Worm (Caenorhabditis elegans) whole organism, L4 larva: Measurements from ENCODE around the gene F23H11.5.

Experiments
- R02D3.7 ChIP-seq: fragments of 150-350 bp; sonication (generic microtip); optimal IDR thresholded peaks from 3 replicates; lab custom pipeline; 2014; ENCODE audit warnings: missing biosample characterization, missing genetic modification characterization
- Y105C5A.15 ChIP-seq: fragments of 200-800 bp; sonication (Bioruptor generic); IDR thresholded peaks from 2 replicates; pipeline ENCODE4 v1.3.6; 2022; ENCODE audit warnings: missing genetic modification characterization, missing compliant biosample characterization
- aha-1 ChIP-seq: fragments of 150-350 bp; peaks from one replicate; lab custom pipeline; 2014; ENCODE audit warnings: missing biosample characterization, missing genetic modification characterization
- ceh-20 ChIP-seq: fragments of 200-800 bp; sonication (Bioruptor generic); IDR thresholded peaks from 2 replicates; pipeline ENCODE4 v1.3.6; 2022; ENCODE audit warnings: missing genetic modification reagents, missing genetic modification characterization, missing compliant biosample characterization
- daf-16 ChIP-seq, 3 experiments: sonication (generic microtip); optimal IDR thresholded peaks; 2 replicates each; lab custom pipeline; 2016 to 2017; ENCODE audit warnings: missing genetic modification characterization in 3 of 3, missing genetic modification reagents in 3 of 3, mild to moderate bottlenecking in 2 of 3, missing compliant biosample characterization in 2 of 3, missing biosample characterization in 1 of 3, moderate library complexity in 1 of 3
- dpl-1 ChIP-seq: fragments of 150-350 bp; optimal IDR thresholded peaks from 2 replicates; lab custom pipeline; 2014; ENCODE audit warnings: missing biosample characterization, missing genetic modification reagents, missing genetic modification characterization
- dve-1 ChIP-seq: sonication (generic microtip); optimal IDR thresholded peaks from 2 replicates; lab custom pipeline; 2017; ENCODE audit warnings: antibody characterized with exemption, mild to moderate bottlenecking, missing genetic modification characterization, missing compliant biosample characterization; ENCODE audit not compliant: insufficient read depth
- egl-27 ChIP-seq: sonication (generic microtip); optimal IDR thresholded peaks from 3 replicates; lab custom pipeline; 2017; ENCODE audit warnings: missing biosample characterization, missing genetic modification reagents, missing genetic modification characterization
- lin-15B ChIP-seq: fragments of 150-350 bp; sonication (generic microtip); optimal IDR thresholded peaks from 3 replicates; lab custom pipeline; 2014; ENCODE audit warnings: missing biosample characterization, missing genetic modification characterization
- lin-38 ChIP-seq: fragments of 200-800 bp; sonication (Bioruptor generic); IDR thresholded peaks from 2 replicates; pipeline ENCODE4 v1.3.6; 2022; ENCODE audit warnings: missing genetic modification reagents, missing genetic modification characterization, missing compliant biosample characterization
- mes-2 ChIP-seq: sonication (generic microtip); optimal IDR thresholded peaks from 2 replicates; lab custom pipeline; 2016; ENCODE audit warnings: missing genotype, mild to moderate bottlenecking, missing genetic modification characterization, missing compliant biosample characterization; ENCODE audit not compliant: poor library complexity, severe bottlenecking
- mxl-2 ChIP-seq: fragments of 200-800 bp; sonication (Bioruptor generic); conservative IDR thresholded peaks from 2 replicates; pipeline ENCODE4 v1.3.6; 2022; ENCODE audit warnings: missing genetic modification reagents, missing genetic modification characterization, missing compliant biosample characterization
- mxl-3 ChIP-seq: fragments of 200-800 bp; sonication (Bioruptor generic); optimal IDR thresholded peaks from 2 replicates; lab custom pipeline; 2018; ENCODE audit warnings: mild to moderate bottlenecking, missing genetic modification characterization, missing compliant biosample characterization
- nhr-11 ChIP-seq: fragments of 150-350 bp; optimal IDR thresholded peaks from 2 replicates; lab custom pipeline; 2014; ENCODE audit warnings: missing biosample characterization, missing genetic modification characterization
- nhr-111 ChIP-seq: fragments of 200-800 bp; sonication (Bioruptor generic); optimal IDR thresholded peaks from 2 replicates; lab custom pipeline; 2018; ENCODE audit warnings: mild to moderate bottlenecking, missing genetic modification characterization, missing compliant biosample characterization
- pha-4 ChIP-seq, 2 experiments: fragments of 150-350 bp in 1 of 2; fragments of 200-800 bp in 1 of 2; sonication (Bioruptor generic) in 1 of 2; IDR thresholded peaks in 1 of 2; optimal IDR thresholded peaks in 1 of 2; 2 replicates each; pipeline versions ENCODE4 v1.3.6 to Lab custom; 2014 to 2022; ENCODE audit warnings: missing genetic modification characterization in 2 of 2, missing genetic modification reagents in 2 of 2, missing biosample characterization in 1 of 2, missing compliant biosample characterization in 1 of 2
- sdz-12 ChIP-seq: fragments of 200-800 bp; sonication (Bioruptor generic); optimal IDR thresholded peaks from 2 replicates; lab custom pipeline; 2018; ENCODE audit warnings: mild to moderate bottlenecking, missing genetic modification characterization, missing compliant biosample characterization
- set-16 ChIP-seq: fragments of 200-800 bp; sonication (Bioruptor generic); IDR thresholded peaks from 2 replicates; pipeline ENCODE4 v1.3.6; 2022; ENCODE audit warnings: missing genetic modification reagents, missing genetic modification characterization, missing compliant biosample characterization
- snpc-4 ChIP-seq: fragments of 150-350 bp; optimal IDR thresholded peaks from 2 replicates; lab custom pipeline; 2014; ENCODE audit warnings: missing biosample characterization, missing genetic modification characterization
- spr-3 ChIP-seq: fragments of 200-800 bp; sonication (Bioruptor generic); optimal IDR thresholded peaks from 2 replicates; lab custom pipeline; 2018; ENCODE audit warnings: mild to moderate bottlenecking, missing genetic modification characterization, missing compliant biosample characterization
- unc-62 ChIP-seq, 3 experiments: fragments of 150-350 bp in 1 of 3; sonication (generic microtip); optimal IDR thresholded peaks in 2 of 3; peaks in 1 of 3; 1 replicate in 1 of 3; 2 replicates in 2 of 3; lab custom pipeline; 2014 to 2017; ENCODE audit warnings: missing biosample characterization in 3 of 3, missing genetic modification characterization in 3 of 3, missing genetic modification reagents in 3 of 3, missing genotype in 1 of 3
- zfp-2 ChIP-seq: sonication (generic microtip); optimal IDR thresholded peaks from 2 replicates; lab custom pipeline; 2016; ENCODE audit warnings: mild to moderate bottlenecking, missing genetic modification characterization, missing compliant biosample characterization

Gene F23H11.5

DNA sequence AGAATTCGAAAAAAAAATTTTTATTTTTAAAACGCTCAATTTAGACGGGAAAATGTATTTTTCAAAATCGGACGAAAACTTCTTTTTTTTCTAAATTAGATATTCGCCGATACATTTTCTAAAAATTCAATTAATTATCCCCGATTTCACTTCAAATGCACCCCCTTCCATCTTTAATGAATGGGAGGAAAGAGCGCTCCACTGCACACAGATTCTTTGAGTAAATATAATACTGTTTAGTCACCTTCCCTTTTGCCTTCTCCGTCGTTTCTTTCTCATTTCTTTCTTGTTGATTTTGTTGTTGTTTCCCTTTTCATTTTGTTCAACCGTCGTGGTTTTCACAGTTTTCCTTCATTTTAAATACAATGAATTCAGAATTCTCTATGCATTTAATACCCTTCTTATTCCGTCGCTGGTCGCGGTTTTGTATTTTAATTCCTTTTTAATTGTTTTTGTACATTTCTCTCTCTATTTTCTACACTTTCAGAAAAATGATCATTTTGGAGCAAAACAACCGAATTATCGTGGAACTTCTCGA is 48.5 kb downstream of the F23H11.5 start, which contains the start of gene arx-4:
Gene arx-4, plus strand, starts transcription at position 488 of the 538 bp plus-strand sequence.
- TF ChIP-seq mes-2 (tag; lab: Kevin White, UChicago) (peak; percentile 40), pha-4 (GFP tag; IDR thresholded peaks at IDR 0.05; lab: Robert Waterston, UW) (no peak), pha-4 (tag; optimal IDR thresholded peaks at IDR 0.05; lab: Kevin White, UChicago) (peak; percentile 34), dpl-1 (GFP tag; lab: Kevin White, UChicago) (no peak), snpc-4 (tag; lab: Kevin White, UChicago) (no peak), mxl-3 (GFP tag; lab: Kevin White, UChicago) (no peak), lin-38 (GFP tag; lab: Robert Waterston, UW) (peak; percentile 50), nhr-11 (tag; lab: Kevin White, UChicago) (no peak), dve-1 (peak; percentile 7), sdz-12 (GFP tag; lab: Kevin White, UChicago) (no peak), lin-15B (tag; lab: Kevin White, UChicago) (no peak), daf-16 (GFP tag; optimal IDR thresholded peaks at IDR 0.05; lab: Kevin White, UChicago) (no peak), daf-16 (tag; optimal IDR thresholded peaks at IDR 0.05; lab: Kevin White, UChicago) (peak; percentile 36), ceh-20 (GFP tag; lab: Robert Waterston, UW) (no peak), zfp-2 (tag; lab: Kevin White, UChicago) (no peak), set-16 (GFP tag; lab: Robert Waterston, UW) (no peak), egl-27 (tag; lab: Kevin White, UChicago) (no peak), aha-1 (tag; lab: Kevin White, UChicago) (peak; percentile 89), mxl-2 (GFP tag; lab: Robert Waterston, UW) (no peak), nhr-111 (GFP tag; lab: Kevin White, UChicago) (no peak), spr-3 (GFP tag; lab: Kevin White, UChicago) (no peak), R02D3.7 (tag; lab: Kevin White, UChicago) (no peak), Y105C5A.15 (GFP tag; lab: Robert Waterston, UW) (no peak), unc-62 (GFP tag; optimal IDR thresholded peaks at IDR 0.05 in 1 of 2; lab: Kevin White, UChicago) (no peak), unc-62 (tag; optimal IDR thresholded peaks at IDR 0.05; lab: Kevin White, UChicago) (no peak)
